Worm (Caenorhabditis elegans): ENCODE data around the gene suf-1.

ce11 chrII:8587660-8588230, 15.9 kb upstream of the suf-1 start:
- TF ChIP-seq med-1 (GFP tag; optimal IDR thresholded peaks at IDR 0.05; ENCODE audit: insufficient read depth): no peak
- no peak for TF ChIP-seq tab-1 (GFP tag; IDR thresholded peaks at IDR 0.05)
- no peak for TF ChIP-seq flt-1 (GFP tag; IDR thresholded peaks at IDR 0.05)
- no peak for TF ChIP-seq T22C8.4 (GFP tag; IDR thresholded peaks at IDR 0.05)
- no peak for TF ChIP-seq ref-1 (GFP tag; conservative IDR thresholded peaks at IDR 0.05)
- no peak for TF ChIP-seq ztf-23 (GFP tag; IDR thresholded peaks at IDR 0.05)

Data from whole organism, midembryonic.